Worm (Caenorhabditis elegans) whole organism, mixed stage, embryonic: ENCODE results near the gene puf-11.
A peak's percentile ranks its signal among the peaks of the same experiment; 100 is the strongest.

Source experiments
- bed-3 ChIP-seq: fragments of 200-800 bp; sonication (Bioruptor generic); optimal IDR thresholded peaks from 3 replicates; lab custom pipeline; 2018; ENCODE audit warnings: mild to moderate bottlenecking, missing genetic modification characterization, moderate library complexity, missing compliant biosample characterization
- blmp-1 ChIP-seq: fragments of 150-350 bp; optimal IDR thresholded peaks from 2 replicates; lab custom pipeline; 2014; ENCODE audit warnings: missing biosample characterization, missing genetic modification characterization
- ceh-39 ChIP-seq: fragments of 150-350 bp; optimal IDR thresholded peaks from 2 replicates; lab custom pipeline; 2014; ENCODE audit warnings: missing biosample characterization, missing genetic modification characterization
- ceh-43 ChIP-seq: fragments of 200-800 bp; sonication (Bioruptor generic); optimal IDR thresholded peaks from 2 replicates; lab custom pipeline; 2018; ENCODE audit warnings: mild to moderate bottlenecking, missing genetic modification characterization, moderate library complexity, missing compliant biosample characterization
- ceh-83 ChIP-seq: fragments of 200-800 bp; sonication (Bioruptor generic); optimal IDR thresholded peaks from 2 replicates; lab custom pipeline; 2018; ENCODE audit warnings: mild to moderate bottlenecking, missing genetic modification characterization, missing compliant biosample characterization
- ces-1 ChIP-seq: fragments of 150-350 bp; optimal IDR thresholded peaks from 2 replicates; lab custom pipeline; 2014; ENCODE audit warnings: missing biosample characterization, missing genetic modification reagents, missing genetic modification characterization
- cnd-1 ChIP-seq: fragments of 200-800 bp; sonication (Bioruptor generic); optimal IDR thresholded peaks from 2 replicates; lab custom pipeline; 2018; ENCODE audit warnings: mild to moderate bottlenecking, missing genetic modification characterization, missing compliant biosample characterization
- drap-1 ChIP-seq: fragments of 200-800 bp; sonication (Bioruptor generic); optimal IDR thresholded peaks from 3 replicates; lab custom pipeline; 2018; ENCODE audit warnings: mild to moderate bottlenecking, missing genetic modification characterization, missing compliant biosample characterization
- elt-3 ChIP-seq: fragments of 150-350 bp; optimal IDR thresholded peaks from 2 replicates; lab custom pipeline; 2014; ENCODE audit warnings: missing biosample characterization, missing genetic modification characterization
- flh-1 ChIP-seq: fragments of 200-800 bp; sonication (Bioruptor generic); optimal IDR thresholded peaks from 2 replicates; lab custom pipeline; 2018; ENCODE audit warnings: mild to moderate bottlenecking, missing genetic modification characterization, moderate library complexity, missing compliant biosample characterization
- hlh-1 ChIP-seq: fragments of 150-350 bp; optimal IDR thresholded peaks from 2 replicates; lab custom pipeline; 2014; ENCODE audit warnings: missing biosample characterization, missing genetic modification reagents, missing genetic modification characterization
- lin-13 ChIP-seq: fragments of 150-350 bp; optimal IDR thresholded peaks from 2 replicates; lab custom pipeline; 2014; ENCODE audit warnings: missing biosample characterization, missing genetic modification characterization
- lin-32 ChIP-seq: fragments of 200-800 bp; sonication (Bioruptor generic); optimal IDR thresholded peaks from 2 replicates; lab custom pipeline; 2018; ENCODE audit warnings: mild to moderate bottlenecking, missing genetic modification characterization, missing compliant biosample characterization
- lsy-2 ChIP-seq: fragments of 150-350 bp; optimal IDR thresholded peaks from 2 replicates; lab custom pipeline; 2014; ENCODE audit warnings: missing biosample characterization, missing genetic modification characterization
- mab-5 ChIP-seq: fragments of 150-350 bp; optimal IDR thresholded peaks from 2 replicates; lab custom pipeline; 2014; ENCODE audit warnings: missing biosample characterization, missing genetic modification characterization
- mep-1 ChIP-seq: fragments of 150-350 bp; optimal IDR thresholded peaks from 2 replicates; lab custom pipeline; 2017; ENCODE audit warnings: missing biosample characterization, missing genetic modification reagents, missing genetic modification characterization, inconsistent platforms
- nhr-12 ChIP-seq: fragments of 150-350 bp; optimal IDR thresholded peaks from 2 replicates; lab custom pipeline; 2014; ENCODE audit warnings: missing biosample characterization, missing genetic modification characterization
- nhr-2 ChIP-seq: fragments of 150-350 bp; optimal IDR thresholded peaks from 2 replicates; lab custom pipeline; 2014; ENCODE audit warnings: missing biosample characterization, missing genetic modification characterization
- nhr-237 ChIP-seq: fragments of 150-350 bp; optimal IDR thresholded peaks from 2 replicates; lab custom pipeline; 2014; ENCODE audit warnings: missing biosample characterization, missing genetic modification characterization
- nhr-28 ChIP-seq: fragments of 150-350 bp; optimal IDR thresholded peaks from 2 replicates; lab custom pipeline; 2014; ENCODE audit warnings: missing biosample characterization, missing genetic modification characterization
- nhr-76 ChIP-seq: sonication (generic microtip); optimal IDR thresholded peaks from 2 replicates; lab custom pipeline; 2017; ENCODE audit warnings: missing biosample characterization, missing genetic modification characterization
- pha-4 ChIP-seq: fragments of 150-350 bp; optimal IDR thresholded peaks from 2 replicates; lab custom pipeline; 2018; ENCODE audit warnings: missing biosample characterization, missing genetic modification reagents, missing genetic modification characterization
- snpc-4 ChIP-seq: fragments of 150-350 bp; optimal IDR thresholded peaks from 2 replicates; lab custom pipeline; 2014; ENCODE audit warnings: missing biosample characterization, missing genetic modification characterization
- sptf-1 ChIP-seq: sonication (generic microtip); optimal IDR thresholded peaks from 2 replicates; lab custom pipeline; 2017; ENCODE audit warnings: mild to moderate bottlenecking, missing genetic modification characterization, moderate library complexity, missing compliant biosample characterization
- tbx-8 ChIP-seq: fragments of 200-800 bp; sonication (Bioruptor generic); optimal IDR thresholded peaks from 2 replicates; lab custom pipeline; 2018; ENCODE audit warnings: mild to moderate bottlenecking, missing genetic modification characterization, moderate library complexity, missing compliant biosample characterization
- unc-120 ChIP-seq: sonication (generic microtip); optimal IDR thresholded peaks from 2 replicates; lab custom pipeline; 2017; ENCODE audit warnings: missing genetic modification characterization, missing compliant biosample characterization; ENCODE audit not compliant: poor library complexity, severe bottlenecking
- unc-62 ChIP-seq: fragments of 150-350 bp; optimal IDR thresholded peaks from 2 replicates; lab custom pipeline; 2014; ENCODE audit warnings: missing biosample characterization, missing genetic modification reagents, missing genetic modification characterization
- zip-8 ChIP-seq: fragments of 150-350 bp; optimal IDR thresholded peaks from 2 replicates; lab custom pipeline; 2014; ENCODE audit warnings: missing biosample characterization, missing genetic modification characterization
- ztf-11 ChIP-seq: fragments of 150-350 bp; optimal IDR thresholded peaks from 2 replicates; lab custom pipeline; 2014; ENCODE audit warnings: missing biosample characterization, missing genetic modification characterization

The puf-11 gene

ce11 chrIV:6421183-6421635 is at the start of gene puf-11:
Gene puf-11 (plus strand): TSS chrIV:6421585.
- TF ChIP-seq nhr-28 (tag; lab: Kevin White, UChicago) (no peak), snpc-4 (no peak), sptf-1 (tag; lab: Kevin White, UChicago) (no peak), unc-62 (no peak), tbx-8 (GFP tag; lab: Kevin White, UChicago) (no peak), nhr-2 (tag; lab: Kevin White, UChicago) (no peak), nhr-237 (tag; lab: Kevin White, UChicago) (no peak), lin-13 (tag; lab: Kevin White, UChicago) (no peak), elt-3 (tag; lab: Kevin White, UChicago) (no peak), mab-5 (tag; lab: Kevin White, UChicago) (no peak), ztf-11 (tag; lab: Kevin White, UChicago) (no peak), lin-32 (GFP tag; lab: Kevin White, UChicago) (no peak), hlh-1 (tag; lab: Kevin White, UChicago) (no peak)

- TF ChIP-seq tbx-8 (GFP tag; lab: Kevin White, UChicago) (no peak), zip-8 (tag; lab: Kevin White, UChicago) (no peak), ceh-43 (GFP tag; lab: Kevin White, UChicago) (no peak), lsy-2 (tag; lab: Kevin White, UChicago) (no peak), lin-13 (tag; lab: Kevin White, UChicago) (no peak)
These were observed 49.1 kb upstream of the puf-11 start for ce11 chrIV:6372267-6372666.

- TF ChIP-seq lin-13 (tag; lab: Kevin White, UChicago) = no peak
- TF ChIP-seq lsy-2 (tag; lab: Kevin White, UChicago) = no peak
- no peak for TF ChIP-seq bed-3 (GFP tag; lab: Kevin White, UChicago)
- TF ChIP-seq flh-1 (GFP tag; lab: Kevin White, UChicago) = no peak
- no peak for TF ChIP-seq nhr-76
- TF ChIP-seq cnd-1 (tag; lab: Kevin White, UChicago) = no peak
- no peak for TF ChIP-seq nhr-12 (tag; lab: Kevin White, UChicago)
These were observed 48.4 kb upstream of the puf-11 start, which contains the start of gene smg-3 for ce11 chrIV:6372993-6373392. Gene smg-3 (minus strand): TSS chrIV:6373093.

DNA sequence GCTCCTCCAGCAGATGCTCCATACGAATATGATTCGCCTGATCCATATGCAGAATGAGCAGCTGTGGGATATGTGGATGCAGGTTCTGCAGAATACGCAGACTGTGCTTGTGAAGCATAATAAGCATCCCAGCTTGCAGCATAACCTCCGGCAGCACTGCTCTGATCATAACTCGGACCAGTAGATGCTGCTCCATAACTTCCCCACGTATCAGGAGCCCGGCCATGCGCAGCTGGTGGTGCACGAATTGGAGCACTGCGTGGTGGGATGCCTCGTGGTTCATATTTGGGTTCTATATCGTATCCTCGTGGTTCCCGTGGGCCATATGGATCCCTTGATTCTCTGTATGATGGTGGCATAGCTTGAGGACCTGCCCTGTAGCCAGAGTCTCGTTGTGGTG is 47.7 kb upstream of the puf-11 start:
- TF ChIP-seq unc-62 (no peak), drap-1 (GFP tag; lab: Kevin White, UChicago) (no peak), ceh-83 (no peak), elt-3 (tag; lab: Kevin White, UChicago) (no peak), blmp-1 (tag; lab: Kevin White, UChicago) (no peak), nhr-237 (tag; lab: Kevin White, UChicago) (no peak), nhr-76 (no peak), hlh-1 (tag; lab: Kevin White, UChicago) (no peak), mep-1 (tag; lab: Kevin White, UChicago) (no peak)

DNA sequence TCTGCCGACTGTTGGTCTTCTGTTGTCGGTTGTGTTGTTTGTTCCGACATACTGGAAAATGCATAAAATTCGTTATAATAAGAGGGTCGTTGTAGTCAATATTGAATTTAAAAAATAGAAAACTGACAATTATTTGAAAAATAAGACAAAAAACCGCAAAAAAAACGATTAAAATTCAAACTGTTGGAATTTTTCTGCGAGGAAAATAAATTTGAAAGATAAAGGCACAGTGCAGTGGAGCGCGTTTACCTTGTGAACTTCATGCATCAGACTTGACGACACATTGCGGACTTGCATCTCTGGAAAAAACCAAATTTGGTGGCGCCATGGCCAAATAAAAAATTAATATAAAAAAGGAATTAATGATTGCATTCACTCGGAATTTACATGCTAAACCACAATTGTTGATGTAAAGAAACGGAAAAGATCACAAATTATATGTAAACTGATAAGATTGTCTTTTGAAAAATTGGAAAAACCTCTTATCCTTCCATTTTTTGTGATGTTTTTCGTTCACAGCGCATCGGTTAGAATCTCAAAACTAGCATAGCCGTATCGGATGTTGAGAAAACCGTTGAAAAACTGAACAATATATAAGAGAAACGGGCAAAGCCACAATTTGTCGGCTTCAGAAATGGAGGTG is 44.8 kb upstream of the puf-11 start, which contains the start of the genes hrpf-2 and bli-6:
Gene hrpf-2, minus strand, starts transcription at position 51 of the 643 bp plus-strand sequence.
Gene bli-6, plus strand, starts transcription at position 593 of the 643 bp plus-strand sequence.
- TF ChIP-seq ces-1 (GFP tag; lab: Kevin White, UChicago) (peak; percentile 70), nhr-2 (tag; lab: Kevin White, UChicago) (no peak), nhr-237 (tag; lab: Kevin White, UChicago) (peak; percentile 61), unc-120 (tag; lab: Kevin White, UChicago) (peak; percentile 85), ceh-39 (peak; percentile 4), mep-1 (tag; lab: Kevin White, UChicago) (peak; percentile 76), pha-4 (tag; lab: Kevin White, UChicago) (peak; percentile 35), hlh-1 (tag; lab: Kevin White, UChicago) (peak; percentile 1), ceh-83 (no peak), lsy-2 (tag; lab: Kevin White, UChicago) (peak; percentile 78), nhr-12 (tag; lab: Kevin White, UChicago) (no peak)
